1 fruit fly cellular context compared by ENCODE assay signal in the genomic region with DNA sequence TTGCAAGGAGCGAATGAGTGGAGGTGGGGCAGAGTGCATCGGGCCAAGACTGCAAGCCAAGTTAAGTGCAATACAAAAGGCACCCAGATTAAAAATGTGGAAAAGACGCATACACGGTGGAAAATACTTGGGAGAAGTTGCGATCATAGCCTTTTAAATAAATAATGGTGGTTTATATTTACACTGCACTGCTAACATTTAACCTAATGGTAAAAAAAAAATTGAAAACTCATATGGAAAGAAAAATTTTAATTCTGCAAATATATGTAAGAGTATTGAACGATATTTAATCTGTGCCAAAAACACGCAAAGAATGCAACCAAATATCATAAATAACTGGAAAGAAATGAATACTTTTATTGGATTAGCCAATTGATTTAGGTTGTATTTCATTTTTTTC.
TF ChIP-seq lines count a peak whose summit lies in the region.

No protein-coding gene starts in this region.

TF ChIP-seq in whole organism, embryonic, 481 proteins besides CTCF, POLR2A, EP300 and RAD21 (continued from another document):
- no peak for TF ChIP-seq tgo (GFP tag; IDR thresholded peaks at IDR 0.05; lab: Robert Waterston, UW)
- TF ChIP-seq insv (GFP tag; optimal IDR thresholded peaks at IDR 0.05; lab: Kevin White, UChicago): no peak
- TF ChIP-seq usp (GFP tag; optimal IDR thresholded peaks at IDR 0.05; lab: Kevin White, UChicago): no peak
- TF ChIP-seq otp (GFP tag; IDR thresholded peaks at IDR 0.05; lab: Robert Waterston, UW): no peak
- no peak for TF ChIP-seq Mad (GFP tag; optimal IDR thresholded peaks at IDR 0.05; lab: Kevin White, UChicago)
- peak in 1 of 3 experiments; percentile 46 for TF ChIP-seq lola (GFP tag; optimal IDR thresholded peaks at IDR 0.05; lab: Kevin White, UChicago)
- no peak for TF ChIP-seq tin (GFP tag; optimal IDR thresholded peaks at IDR 0.05; lab: Kevin White, UChicago)
- no peak for TF ChIP-seq Lhr (GFP tag; optimal IDR thresholded peaks at IDR 0.05; lab: Kevin White, UChicago)
- TF ChIP-seq slou (GFP tag; optimal IDR thresholded peaks at IDR 0.05; lab: Kevin White, UChicago): no peak
- TF ChIP-seq Scr (GFP tag; IDR thresholded peaks at IDR 0.05; lab: Robert Waterston, UW; ENCODE audit: partially characterized antibody): no peak
- TF ChIP-seq CG6854 (GFP tag; optimal IDR thresholded peaks at IDR 0.05; lab: Kevin White, UChicago): no peak
- no peak for TF ChIP-seq CG1602 (GFP tag; optimal IDR thresholded peaks at IDR 0.05; lab: Kevin White, UChicago)
- no peak for TF ChIP-seq CG4360 (GFP tag; IDR thresholded peaks at IDR 0.05; lab: Robert Waterston, UW)
- TF ChIP-seq CG10979 (tag; optimal IDR thresholded peaks at IDR 0.05; lab: Kevin White, UChicago): peak; percentile 47
- TF ChIP-seq CG14710 (tag; optimal IDR thresholded peaks at IDR 0.05; lab: Kevin White, UChicago): peak; percentile 32
- TF ChIP-seq CG10321 (GFP tag; IDR thresholded peaks at IDR 0.05; lab: Robert Waterston, UW): no peak
- peak; percentile 62 for TF ChIP-seq Ets65A (GFP tag; lab: Kevin White, UChicago)
- peak; percentile 5 for TF ChIP-seq CG12391 (tag; optimal IDR thresholded peaks at IDR 0.05; lab: Kevin White, UChicago)
- no peak for TF ChIP-seq Dfd (GFP tag; optimal IDR thresholded peaks at IDR 0.05; lab: Kevin White, UChicago)
- TF ChIP-seq CG4282 (GFP tag; optimal IDR thresholded peaks at IDR 0.05; lab: Kevin White, UChicago): no peak
- TF ChIP-seq tio (GFP tag; optimal IDR thresholded peaks at IDR 0.05; lab: Kevin White, UChicago): peak; percentile 15
- no peak for TF ChIP-seq bsh (GFP tag; optimal IDR thresholded peaks at IDR 0.05; lab: Kevin White, UChicago)
- no peak for TF ChIP-seq B-H2 (GFP tag; optimal IDR thresholded peaks at IDR 0.05; lab: Kevin White, UChicago)
- TF ChIP-seq sens (GFP tag; lab: Kevin White, UChicago): peak; percentile 85
- no peak for TF ChIP-seq ssp (GFP tag; IDR thresholded peaks at IDR 0.05; lab: Robert Waterston, UW)
- no peak for TF ChIP-seq Hsf (GFP tag; optimal IDR thresholded peaks at IDR 0.05; lab: Kevin White, UChicago)
- TF ChIP-seq salm (tag; optimal IDR thresholded peaks at IDR 0.05; lab: Kevin White, UChicago): no peak
- no peak for TF ChIP-seq Trl (optimal IDR thresholded peaks at IDR 0.05; lab: Kevin White, UChicago)
- no peak for TF ChIP-seq Trl (GFP tag; optimal IDR thresholded peaks at IDR 0.05; lab: Kevin White, UChicago)
- peak; percentile 70 for TF ChIP-seq fd102C (GFP tag; optimal IDR thresholded peaks at IDR 0.05; lab: Kevin White, UChicago)
- TF ChIP-seq CG3281 (GFP tag; optimal IDR thresholded peaks at IDR 0.05; lab: Kevin White, UChicago): no peak
- no peak for TF ChIP-seq CG2712 (tag; optimal IDR thresholded peaks at IDR 0.05; lab: Kevin White, UChicago)
- no peak for TF ChIP-seq sna (GFP tag; IDR thresholded peaks at IDR 0.05; lab: Robert Waterston, UW; ENCODE audit: partially characterized antibody)
- TF ChIP-seq CHES-1-like (GFP tag; optimal IDR thresholded peaks at IDR 0.05; lab: Kevin White, UChicago): no peak
- TF ChIP-seq mirr (GFP tag; optimal IDR thresholded peaks at IDR 0.05; lab: Kevin White, UChicago): no peak
- no peak for TF ChIP-seq CG7556 (GFP tag; optimal IDR thresholded peaks at IDR 0.05; lab: Kevin White, UChicago)
- TF ChIP-seq CG9727 (GFP tag; optimal IDR thresholded peaks at IDR 0.05; lab: Kevin White, UChicago): peak; percentile 54
- TF ChIP-seq sisA (GFP tag; IDR thresholded peaks at IDR 0.05; lab: Robert Waterston, UW): no peak
- TF ChIP-seq CG6813 (GFP tag; optimal IDR thresholded peaks at IDR 0.05; lab: Kevin White, UChicago): no peak
- peak; percentile 4 for TF ChIP-seq ac (GFP tag; optimal IDR thresholded peaks at IDR 0.05; lab: Kevin White, UChicago)
- no peak for TF ChIP-seq Nf-YA (GFP tag; IDR thresholded peaks at IDR 0.05; lab: Robert Waterston, UW)
